Worm (Caenorhabditis elegans): ENCODE data around the gene mett-10.

The mett-10 gene

DNA sequence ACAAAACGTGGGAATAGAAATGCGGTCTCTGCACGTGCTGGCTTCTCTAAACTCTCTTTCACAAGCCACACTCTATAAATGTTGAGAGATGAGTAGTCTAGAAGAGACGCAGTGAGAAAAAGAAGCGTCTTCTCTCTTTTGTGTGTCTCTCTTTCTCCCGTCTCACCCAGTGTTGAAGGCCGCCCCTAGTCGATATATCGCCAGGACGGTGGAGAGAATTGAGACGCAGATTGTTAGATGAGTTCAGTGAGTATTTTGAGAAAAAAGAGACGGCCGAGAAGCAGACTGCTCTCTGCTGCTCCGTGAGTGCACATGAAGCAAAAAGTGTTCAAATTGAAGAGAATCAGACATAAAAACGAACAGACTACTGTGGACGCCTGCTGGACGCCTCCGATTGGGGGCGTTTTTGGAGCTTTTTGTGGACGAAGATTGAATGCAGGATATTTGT lies 18.3 kb upstream of the mett-10 start:
- peak; percentile 90 for TF ChIP-seq jun-1 (tag; optimal IDR thresholded peaks at IDR 0.05)
- peak; percentile 64 for TF ChIP-seq fkh-10 (GFP tag; optimal IDR thresholded peaks at IDR 0.05)
- peak; percentile 53 for TF ChIP-seq ama-1 (optimal IDR thresholded peaks at IDR 0.05)
- peak; percentile 24 for TF ChIP-seq zip-4 (GFP tag; optimal IDR thresholded peaks at IDR 0.05)
- peak; percentile 94 for TF ChIP-seq tbx-2 (tag; optimal IDR thresholded peaks at IDR 0.05)
- TF ChIP-seq pqm-1 (tag; optimal IDR thresholded peaks at IDR 0.05): no peak
- peak; percentile 86 for TF ChIP-seq ceh-8 (GFP tag; optimal IDR thresholded peaks at IDR 0.05)
- no peak for TF ChIP-seq unc-62 (GFP tag; optimal IDR thresholded peaks at IDR 0.05)
- TF ChIP-seq hlh-4 (tag; optimal IDR thresholded peaks at IDR 0.05): no peak
- TF ChIP-seq nhr-47 (tag; optimal IDR thresholded peaks at IDR 0.05): peak; percentile 94
- peak; percentile 66 for TF ChIP-seq blmp-1 (tag; optimal IDR thresholded peaks at IDR 0.05)
- TF ChIP-seq sox-4 (tag; optimal IDR thresholded peaks at IDR 0.05): peak; percentile 26
- TF ChIP-seq nhr-77 (tag; optimal IDR thresholded peaks at IDR 0.05): peak; percentile 90
- peak; percentile 86 for TF ChIP-seq nhr-19 (GFP tag; conservative IDR thresholded peaks at IDR 0.05)
- TF ChIP-seq nhr-237 (tag; optimal IDR thresholded peaks at IDR 0.05): peak; percentile 78
- no peak for TF ChIP-seq ceh-63 (GFP tag; optimal IDR thresholded peaks at IDR 0.05)
- no peak for TF ChIP-seq nhr-84 (tag; optimal IDR thresholded peaks at IDR 0.05)
- no peak; the same call in 1 of the 2 replicates for TF ChIP-seq unc-98 (GFP tag; IDR thresholded peaks at IDR 0.05)
- TF ChIP-seq nhr-20 (tag; optimal IDR thresholded peaks at IDR 0.05): peak; percentile 92
- no peak for TF ChIP-seq C34B4.2 (tag; optimal IDR thresholded peaks at IDR 0.05)
- TF ChIP-seq efl-3 (GFP tag; optimal IDR thresholded peaks at IDR 0.05): no peak
- peak; percentile 83 for TF ChIP-seq nhr-90 (tag; optimal IDR thresholded peaks at IDR 0.05; ENCODE audit: poor library complexity)
- TF ChIP-seq egl-13 (tag; optimal IDR thresholded peaks at IDR 0.05): peak; percentile 76
- TF ChIP-seq grh-1 (GFP tag; IDR thresholded peaks at IDR 0.05): peak; percentile 60
- TF ChIP-seq lin-13 (GFP tag; optimal IDR thresholded peaks at IDR 0.05): peak; percentile 85
- TF ChIP-seq lin-15B (tag; optimal IDR thresholded peaks at IDR 0.05): peak; percentile 35
- no peak for TF ChIP-seq nhr-76 (tag; optimal IDR thresholded peaks at IDR 0.05)
- no peak for TF ChIP-seq tlp-1 (tag; optimal IDR thresholded peaks at IDR 0.05)
- peak; percentile 92 for TF ChIP-seq dsc-1 (tag; optimal IDR thresholded peaks at IDR 0.05)
- TF ChIP-seq mab-9 (GFP tag; IDR thresholded peaks at IDR 0.05): peak; percentile 50; the same call in 1 of the 2 replicates
- peak in 1 of 2 experiments; percentile 54 for TF ChIP-seq ztf-11 (tag; optimal IDR thresholded peaks at IDR 0.05)
- TF ChIP-seq unc-130 (tag; optimal IDR thresholded peaks at IDR 0.05): peak; percentile 25
- TF ChIP-seq dpl-1 (GFP tag; optimal IDR thresholded peaks at IDR 0.05): peak; percentile 73 to 76 (median 73)
- TF ChIP-seq irx-1 (tag; optimal IDR thresholded peaks at IDR 0.05): peak; percentile 79
- no peak for TF ChIP-seq pag-3 (tag; optimal IDR thresholded peaks at IDR 0.05; ENCODE audit: borderline replicate concordance, insufficient read depth)
- peak; percentile 79 for TF ChIP-seq mef-2 (tag; optimal IDR thresholded peaks at IDR 0.05)
- TF ChIP-seq elt-3 (tag; optimal IDR thresholded peaks at IDR 0.05): peak in 1 of 6 experiments; percentile 30
- TF ChIP-seq fkh-4 (tag; optimal IDR thresholded peaks at IDR 0.05; ENCODE audit: borderline replicate concordance): peak; percentile 52
- TF ChIP-seq snpc-4 (tag; optimal IDR thresholded peaks at IDR 0.05): peak; percentile 77
- peak; percentile 53 for TF ChIP-seq pax-3 (tag; optimal IDR thresholded peaks at IDR 0.05)
- TF ChIP-seq aly-2 (tag; optimal IDR thresholded peaks at IDR 0.05): peak; percentile 78
- TF ChIP-seq isw-1 (GFP tag; IDR thresholded peaks at IDR 0.05): peak; percentile 75
- TF ChIP-seq efl-1 (optimal IDR thresholded peaks at IDR 0.05): peak; percentile 87 to 89
- peak; percentile 64 to 98 for TF ChIP-seq efl-1 (GFP tag; optimal IDR thresholded peaks at IDR 0.05 in 1 of 2)
- peak; percentile 94 for TF ChIP-seq unc-86 (tag; optimal IDR thresholded peaks at IDR 0.05)
- no peak; the same call in 1 of the 2 replicates for TF ChIP-seq ceh-88 (GFP tag; IDR thresholded peaks at IDR 0.05)
- no peak for TF ChIP-seq ceh-90 (tag; optimal IDR thresholded peaks at IDR 0.05)
- no peak for TF ChIP-seq vab-15 (tag; optimal IDR thresholded peaks at IDR 0.05)
- peak; percentile 80 for TF ChIP-seq lin-35 (GFP tag; optimal IDR thresholded peaks at IDR 0.05)
- peak; percentile 71 for TF ChIP-seq lin-39 (tag; optimal IDR thresholded peaks at IDR 0.05)
- TF ChIP-seq nhr-71 (tag; optimal IDR thresholded peaks at IDR 0.05): peak; percentile 97
- no peak for TF ChIP-seq hlh-17 (GFP tag; optimal IDR thresholded peaks at IDR 0.05; ENCODE audit: borderline replicate concordance)
- TF ChIP-seq nhr-28 (tag; optimal IDR thresholded peaks at IDR 0.05): no peak
